Fruit fly (Drosophila melanogaster) whole organism, embryonic: ENCODE data around the gene CG33286.

ENCODE experiments used
- Bdp1 ChIP-seq: fragments of 200-800 bp; sonication (Bioruptor generic); optimal IDR thresholded peaks from 3 replicates; lab custom pipeline; 2016; ENCODE audit warnings: missing biosample characterization, missing genetic modification characterization
- C15 ChIP-seq: fragments of 200-800 bp; sonication (Bioruptor generic); IDR thresholded peaks from 3 replicates; pipeline ENCODE4 v1.3.6; 2022; ENCODE audit warnings: missing biosample characterization, missing genetic modification characterization
- CG10366 ChIP-seq: fragments of 200-800 bp; sonication (Bioruptor generic); IDR thresholded peaks from 2 replicates; pipeline ENCODE4 v1.3.6; 2022; ENCODE audit warnings: missing biosample characterization, missing genetic modification characterization
- CG10565 ChIP-seq: fragments of 200-800 bp; sonication (Bioruptor generic); optimal IDR thresholded peaks from 3 replicates; lab custom pipeline; 2016; ENCODE audit warnings: missing biosample characterization, mild to moderate bottlenecking, missing genetic modification characterization
- CG12391 ChIP-seq: fragments of 200-800 bp; sonication (Bioruptor generic); optimal IDR thresholded peaks from 3 replicates; lab custom pipeline; 2018; ENCODE audit warnings: missing biosample characterization, mild to moderate bottlenecking, missing genetic modification characterization, moderate library complexity
- CG12769 ChIP-seq: fragments of 200-800 bp; sonication (Bioruptor generic); optimal IDR thresholded peaks from 2 replicates; lab custom pipeline; 2019; ENCODE audit warnings: missing biosample characterization, mild to moderate bottlenecking, missing genetic modification characterization, moderate library complexity
- CG13624 ChIP-seq: fragments of 200-800 bp; sonication (Bioruptor generic); optimal IDR thresholded peaks from 2 replicates; lab custom pipeline; 2016; ENCODE audit warnings: missing biosample characterization, missing genetic modification characterization
- CG13775 ChIP-seq: fragments of 200-800 bp; sonication (Bioruptor generic); optimal IDR thresholded peaks from 3 replicates; lab custom pipeline; 2017; ENCODE audit warnings: missing biosample characterization, mild to moderate bottlenecking, missing genetic modification characterization
- CG1647 ChIP-seq: fragments of 200-800 bp; sonication (Bioruptor generic); optimal IDR thresholded peaks from 3 replicates; lab custom pipeline; 2016; ENCODE audit warnings: missing biosample characterization, missing genetic modification characterization
- CG17328 ChIP-seq: fragments of 200-800 bp; sonication (Bioruptor generic); IDR thresholded peaks from 2 replicates; pipeline ENCODE4 v1.3.6; 2022; ENCODE audit warnings: missing biosample characterization, missing genetic modification characterization
- CG17829 ChIP-seq: fragments of 200-800 bp; optimal IDR thresholded peaks from 2 replicates; lab custom pipeline; 2019; ENCODE audit warnings: missing biosample characterization, mild to moderate bottlenecking, missing genetic modification characterization, moderate library complexity
- CG3838 ChIP-seq: fragments of 200-800 bp; sonication (Bioruptor generic); optimal IDR thresholded peaks from 3 replicates; lab custom pipeline; 2016; ENCODE audit warnings: missing biosample characterization, missing genetic modification characterization
- CG3847 ChIP-seq: fragments of 200-800 bp; sonication (Bioruptor generic); IDR thresholded peaks from 2 replicates; pipeline ENCODE4 v1.3.6; 2022; ENCODE audit warnings: missing biosample characterization, missing genetic modification characterization
- CG4360 ChIP-seq: fragments of 200-800 bp; sonication (Bioruptor generic); IDR thresholded peaks from 2 replicates; pipeline ENCODE4 v1.3.6; 2022; ENCODE audit warnings: missing biosample characterization, missing genetic modification characterization
- CG4617 ChIP-seq: fragments of 200-800 bp; sonication (Bioruptor generic); optimal IDR thresholded peaks from 3 replicates; lab custom pipeline; 2016; ENCODE audit warnings: missing biosample characterization, missing genetic modification characterization, borderline replicate concordance
- CG4707 ChIP-seq: fragments of 200-800 bp; sonication (Bioruptor generic); optimal IDR thresholded peaks from 2 replicates; lab custom pipeline; 2018; ENCODE audit warnings: missing biosample characterization, mild to moderate bottlenecking, missing genetic modification characterization, moderate library complexity
- CG6254 ChIP-seq: fragments of 200-800 bp; sonication (Bioruptor generic); optimal IDR thresholded peaks from 3 replicates; lab custom pipeline; 2017; ENCODE audit warnings: mild to moderate bottlenecking, missing biosample characterization, missing genetic modification reagents, missing genetic modification characterization
- CG7839 ChIP-seq: fragments of 200-800 bp; sonication (Bioruptor generic); optimal IDR thresholded peaks from 3 replicates; lab custom pipeline; 2018; ENCODE audit warnings: missing biosample characterization, mild to moderate bottlenecking, missing genetic modification characterization, moderate library complexity
- CG8944 ChIP-seq: fragments of 200-800 bp; sonication (Bioruptor generic); optimal IDR thresholded peaks from 3 replicates; lab custom pipeline; 2016; ENCODE audit warnings: missing biosample characterization, missing genetic modification characterization
- CG9932 ChIP-seq: fragments of 200-800 bp; sonication (Bioruptor generic); IDR thresholded peaks from 2 replicates; pipeline ENCODE4 v1.3.6; 2022; ENCODE audit warnings: missing biosample characterization, missing genetic modification characterization
- Camta ChIP-seq: fragments of 200-800 bp; sonication (Bioruptor generic); optimal IDR thresholded peaks from 2 replicates; lab custom pipeline; 2016; ENCODE audit warnings: missing biosample characterization, missing genetic modification characterization
- D ChIP-seq, 2 experiments: fragments of 200-800 bp in 1 of 2; fragments of >200 bp in 1 of 2; sonication (Bioruptor generic) in 1 of 2; optimal IDR thresholded peaks; 2 replicates in 1 of 2; 3 replicates in 1 of 2; lab custom pipeline; 2017; ENCODE audit warnings: mild to moderate bottlenecking in 1 of 2, missing biosample characterization in 1 of 2, missing genetic modification characterization in 1 of 2, missing genetic modification reagents in 1 of 2
- Dad ChIP-seq: fragments of 200-800 bp; sonication (Bioruptor generic); optimal IDR thresholded peaks from 3 replicates; lab custom pipeline; 2016; ENCODE audit warnings: missing biosample characterization, missing genetic modification characterization
- Dip2 ChIP-seq: fragments of 200-800 bp; sonication (Bioruptor generic); IDR thresholded peaks from 2 replicates; pipeline ENCODE4 v1.3.6; 2022; ENCODE audit warnings: missing biosample characterization, missing genetic modification characterization
- Doc3 ChIP-seq: fragments of 200-800 bp; sonication (Bioruptor generic); IDR thresholded peaks from 3 replicates; pipeline ENCODE4 v1.3.6; 2022; ENCODE audit warnings: missing biosample characterization, missing genetic modification characterization; ENCODE audit not compliant: partially characterized antibody
- Dp ChIP-seq: fragments of 200-800 bp; sonication (Bioruptor generic); optimal IDR thresholded peaks from 2 replicates; lab custom pipeline; 2018; ENCODE audit warnings: missing biosample characterization, mild to moderate bottlenecking, missing genetic modification characterization, moderate library complexity
- Drgx ChIP-seq: fragments of 200-800 bp; sonication (Bioruptor generic); IDR thresholded peaks from 2 replicates; pipeline ENCODE4 v1.3.6; 2022; ENCODE audit warnings: missing biosample characterization, missing genetic modification characterization
- Fer1 ChIP-seq: fragments of 200-800 bp; sonication (Bioruptor generic); optimal IDR thresholded peaks from 2 replicates; lab custom pipeline; 2017; ENCODE audit warnings: missing biosample characterization, mild to moderate bottlenecking, missing genetic modification characterization
- Fer2 ChIP-seq: fragments of 200-800 bp; sonication (Bioruptor generic); optimal IDR thresholded peaks from 2 replicates; lab custom pipeline; 2018; ENCODE audit warnings: missing biosample characterization, mild to moderate bottlenecking, missing genetic modification characterization, moderate library complexity
- H2.0 ChIP-seq: fragments of 200-800 bp; sonication (Bioruptor generic); IDR thresholded peaks from 2 replicates; pipeline ENCODE4 v1.3.6; 2022; ENCODE audit warnings: missing biosample characterization, missing genetic modification characterization
- Hand ChIP-seq: fragments of 200-800 bp; sonication (Bioruptor generic); optimal IDR thresholded peaks from 2 replicates; lab custom pipeline; 2017; ENCODE audit warnings: mild to moderate bottlenecking, missing biosample characterization, missing genetic modification reagents, missing genetic modification characterization
- Hr51 ChIP-seq, 2 experiments: fragments of 200-800 bp; sonication (Bioruptor generic); optimal IDR thresholded peaks; 2 replicates in 1 of 2; 3 replicates in 1 of 2; lab custom pipeline; 2016 to 2018; ENCODE audit warnings: missing biosample characterization in 2 of 2, missing genetic modification characterization in 2 of 2, mild to moderate bottlenecking in 1 of 2, moderate library complexity in 1 of 2
- Mad ChIP-seq: fragments of 200-800 bp; sonication (Bioruptor generic); optimal IDR thresholded peaks from 2 replicates; lab custom pipeline; 2016; ENCODE audit warnings: missing biosample characterization, missing genetic modification characterization
- Pdp1 ChIP-seq, 2 experiments: fragments of 200-800 bp; sonication (Bioruptor generic); optimal IDR thresholded peaks; 3 replicates each; lab custom pipeline; 2016; ENCODE audit warnings: missing biosample characterization in 2 of 2, missing genetic modification characterization in 2 of 2, mild to moderate bottlenecking in 1 of 2, moderate library complexity in 1 of 2
- Poxn ChIP-seq: fragments of 200-800 bp; sonication (Bioruptor generic); IDR thresholded peaks from 2 replicates; pipeline ENCODE4 v1.3.6; 2022; ENCODE audit warnings: missing biosample characterization, missing genetic modification characterization
- Ravus ChIP-seq: fragments of 200-800 bp; sonication (Bioruptor generic); IDR thresholded peaks from 2 replicates; pipeline ENCODE4 v1.3.6; 2022; ENCODE audit warnings: missing biosample characterization, missing genetic modification characterization
- ara ChIP-seq: fragments of 200-800 bp; sonication (Bioruptor generic); IDR thresholded peaks from 2 replicates; pipeline ENCODE4 v1.3.6; 2022; ENCODE audit warnings: missing biosample characterization, missing genetic modification characterization
- fd3F ChIP-seq: fragments of 200-800 bp; sonication (Bioruptor generic); optimal IDR thresholded peaks from 2 replicates; lab custom pipeline; 2018; ENCODE audit warnings: missing biosample characterization, mild to moderate bottlenecking, missing genetic modification characterization, moderate library complexity
- gcm2 ChIP-seq: fragments of 200-800 bp; sonication (Bioruptor generic); optimal IDR thresholded peaks from 2 replicates; lab custom pipeline; 2016; ENCODE audit warnings: missing biosample characterization, missing genetic modification characterization
- lab ChIP-seq: fragments of 200-800 bp; sonication (Bioruptor generic); optimal IDR thresholded peaks from 3 replicates; lab custom pipeline; 2017; ENCODE audit warnings: missing biosample characterization, missing genetic modification characterization, mild to moderate bottlenecking, moderate library complexity, missing genetic modification reagents
- lbe ChIP-seq: fragments of 200-800 bp; sonication (Bioruptor generic); optimal IDR thresholded peaks from 2 replicates; lab custom pipeline; 2016; ENCODE audit warnings: missing biosample characterization, mild to moderate bottlenecking, missing genetic modification characterization
- nmo ChIP-seq: fragments of 200-800 bp; sonication (Bioruptor generic); optimal IDR thresholded peaks from 2 replicates; lab custom pipeline; 2018; ENCODE audit warnings: missing biosample characterization, mild to moderate bottlenecking, missing genetic modification characterization, moderate library complexity
- otp ChIP-seq: fragments of 200-800 bp; sonication (Bioruptor generic); IDR thresholded peaks from 3 replicates; pipeline ENCODE4, ENCODE4 v1.3.6; 2022; ENCODE audit warnings: missing biosample characterization, missing genetic modification characterization
- pb ChIP-seq: fragments of 200-800 bp; sonication (Bioruptor generic); optimal IDR thresholded peaks from 3 replicates; lab custom pipeline; 2016; ENCODE audit warnings: missing biosample characterization, missing genetic modification characterization
- pita ChIP-seq: fragments of 200-800 bp; sonication (Bioruptor generic); optimal IDR thresholded peaks from 2 replicates; lab custom pipeline; 2017; ENCODE audit warnings: missing biosample characterization, mild to moderate bottlenecking, missing genetic modification characterization
- pros ChIP-seq: fragments of 200-800 bp; sonication (Bioruptor generic); optimal IDR thresholded peaks from 3 replicates; lab custom pipeline; 2019; ENCODE audit warnings: missing biosample characterization, mild to moderate bottlenecking, missing genetic modification characterization, moderate library complexity
- schlank ChIP-seq: fragments of 200-800 bp; sonication (Bioruptor generic); optimal IDR thresholded peaks from 2 replicates; lab custom pipeline; 2018; ENCODE audit warnings: missing biosample characterization, mild to moderate bottlenecking, missing genetic modification characterization
- seq ChIP-seq: fragments of 200-800 bp; sonication (Bioruptor generic); IDR thresholded peaks from 2 replicates; pipeline ENCODE4 v1.3.6; 2022; ENCODE audit warnings: missing biosample characterization, missing genetic modification characterization
- sna ChIP-seq: fragments of 200-800 bp; sonication (Bioruptor generic); IDR thresholded peaks from 2 replicates; pipeline ENCODE4 v1.3.6; 2022; ENCODE audit warnings: missing biosample characterization, missing genetic modification characterization; ENCODE audit not compliant: partially characterized antibody
- usp ChIP-seq: fragments of >200 bp; optimal IDR thresholded peaks from 2 replicates; lab custom pipeline; 2017; ENCODE audit warnings: missing biosample characterization, missing genetic modification characterization

Gene CG33286

DNA sequence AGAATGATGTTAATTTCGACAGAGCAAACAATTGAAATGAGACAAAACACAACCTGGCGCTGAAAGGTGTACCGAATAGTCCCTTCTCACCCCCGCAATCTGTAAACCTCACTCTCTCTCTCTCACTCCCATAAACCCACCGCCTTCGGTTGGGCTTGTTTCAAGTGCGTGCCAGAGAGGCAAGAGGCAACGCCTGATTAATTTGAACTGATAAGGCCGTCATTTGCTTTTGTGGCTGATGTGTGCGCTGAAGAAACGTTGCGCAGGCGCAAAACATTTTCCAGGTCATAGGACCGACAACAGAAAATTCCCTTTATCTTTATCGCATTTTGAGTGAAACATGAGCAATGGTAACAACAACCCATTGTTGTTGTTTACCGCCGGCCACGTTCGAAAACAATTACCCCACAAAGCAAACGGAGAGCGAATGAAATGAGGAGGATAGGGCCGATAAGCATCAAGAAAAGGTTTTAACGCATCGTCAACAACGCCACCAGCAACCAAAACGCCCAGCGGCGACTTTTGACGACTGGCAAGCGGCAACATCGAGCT is 52.1 kb downstream of the CG33286 start (continued):
- TF ChIP-seq CG6254 (GFP tag; lab: Kevin White, UChicago) (no peak), CG8944 (no peak), Fer2 (tag; lab: Kevin White, UChicago) (no peak), CG10565 (GFP tag; lab: Kevin White, UChicago) (no peak), Dad (GFP tag; lab: Kevin White, UChicago) (no peak), CG4617 (no peak), CG4360 (GFP tag; lab: Robert Waterston, UW) (peak; percentile 88), CG13775 (GFP tag; lab: Kevin White, UChicago) (no peak), Dp (no peak), CG7839 (tag; lab: Kevin White, UChicago) (no peak), sna (no peak), CG17829 (no peak), Ravus (no peak), C15 (GFP tag; lab: Robert Waterston, UW) (no peak), CG12391 (tag; lab: Kevin White, UChicago) (no peak), lbe (GFP tag; lab: Kevin White, UChicago) (no peak), CG3847 (GFP tag; lab: Robert Waterston, UW) (no peak), Fer1 (GFP tag; lab: Kevin White, UChicago) (no peak), Hand (GFP tag; lab: Kevin White, UChicago) (no peak), fd3F (GFP tag; lab: Kevin White, UChicago) (no peak), H2.0 (no peak), Camta (GFP tag; lab: Kevin White, UChicago) (no peak), CG12769 (tag; lab: Kevin White, UChicago) (peak; percentile 19), CG13624 (GFP tag; lab: Kevin White, UChicago) (no peak), CG1647 (GFP tag; lab: Kevin White, UChicago) (no peak), Doc3 (GFP tag; lab: Robert Waterston, UW) (no peak), seq (GFP tag; lab: Robert Waterston, UW) (no peak), CG4707 (GFP tag; lab: Kevin White, UChicago) (no peak), Bdp1 (GFP tag; lab: Kevin White, UChicago) (no peak), pros (peak; percentile 85), Drgx (no peak), nmo (no peak), Poxn (GFP tag; lab: Robert Waterston, UW) (no peak), CG17328 (GFP tag; lab: Robert Waterston, UW) (0 out of 2 replicates have a peak, but pooled peaks have one; percentile 25), CG9932 (no peak), schlank (tag; lab: Kevin White, UChicago) (no peak), CG10366 (GFP tag; lab: Robert Waterston, UW) (no peak), Dip2 (no peak), lab (GFP tag; lab: Kevin White, UChicago) (peak; percentile 26), gcm2 (GFP tag; lab: Kevin White, UChicago) (no peak), pb (GFP tag; lab: Kevin White, UChicago) (no peak), usp (GFP tag; lab: Kevin White, UChicago) (no peak), otp (GFP tag; lab: Robert Waterston, UW) (no peak; the same call in 2 of the 3 replicates), Pdp1 (GFP tag; optimal IDR thresholded peaks at IDR 0.05; lab: Kevin White, UChicago) (peak in 1 of 2 experiments; percentile 30), Hr51 (GFP tag; optimal IDR thresholded peaks at IDR 0.05; lab: Kevin White, UChicago) (no peak), CG3838 (no peak), pita (GFP tag; lab: Kevin White, UChicago) (no peak), Mad (GFP tag; lab: Kevin White, UChicago) (no peak), D (optimal IDR thresholded peaks at IDR 0.05; lab: Kevin White, UChicago) (peak; percentile 38), D (GFP tag; optimal IDR thresholded peaks at IDR 0.05; lab: Kevin White, UChicago) (peak; percentile 23), ara (GFP tag; lab: Robert Waterston, UW) (no peak)
